Fruit fly (Drosophila melanogaster) whole organism, prepupa: Measurements from ENCODE around the gene spz3.

Source experiments
- Blimp-1 ChIP-seq: fragments of 200-800 bp; sonication (Bioruptor generic); optimal IDR thresholded peaks from 3 replicates; lab custom pipeline; 2017; ENCODE audit warnings: missing biosample characterization, missing genetic modification characterization, mild to moderate bottlenecking, moderate library complexity, missing genetic modification reagents
- CG10631 ChIP-seq: fragments of 200-800 bp; sonication (Bioruptor generic); optimal IDR thresholded peaks from 2 replicates; lab custom pipeline; 2016; ENCODE audit warnings: missing biosample characterization, missing genetic modification characterization
- CG10669 ChIP-seq: fragments of 200-800 bp; sonication (Bioruptor generic); optimal IDR thresholded peaks from 3 replicates; lab custom pipeline; 2018; ENCODE audit warnings: missing biosample characterization, mild to moderate bottlenecking, missing genetic modification characterization, moderate library complexity
- CG11762 ChIP-seq: fragments of 200-800 bp; sonication (Bioruptor generic); optimal IDR thresholded peaks from 3 replicates; lab custom pipeline; 2016; ENCODE audit warnings: missing biosample characterization, missing genetic modification characterization; ENCODE audit not compliant: insufficient read depth
- CG15336 ChIP-seq: fragments of 200-800 bp; sonication (Bioruptor generic); IDR thresholded peaks from 2 replicates; pipeline ENCODE4 v1.3.6; 2022; ENCODE audit warnings: missing biosample characterization, missing genetic modification characterization
- CG1621 ChIP-seq: fragments of 200-800 bp; sonication (Bioruptor generic); optimal IDR thresholded peaks from 3 replicates; lab custom pipeline; 2018; ENCODE audit warnings: missing biosample characterization, mild to moderate bottlenecking, missing genetic modification characterization
- CG16779 ChIP-seq: fragments of 200-800 bp; sonication (Bioruptor generic); optimal IDR thresholded peaks from 3 replicates; lab custom pipeline; 2017; ENCODE audit warnings: missing biosample characterization, mild to moderate bottlenecking, missing genetic modification characterization
- CG31627 ChIP-seq: fragments of 200-800 bp; sonication (Bioruptor generic); optimal IDR thresholded peaks from 3 replicates; lab custom pipeline; 2016; ENCODE audit warnings: missing biosample characterization, missing genetic modification characterization
- CG32006 ChIP-seq: fragments of 200-800 bp; sonication (Bioruptor generic); optimal IDR thresholded peaks from 3 replicates; lab custom pipeline; 2017; ENCODE audit warnings: missing biosample characterization, mild to moderate bottlenecking, missing genetic modification characterization
- CG34406 ChIP-seq: fragments of 200-800 bp; sonication (Bioruptor generic); optimal IDR thresholded peaks from 3 replicates; lab custom pipeline; 2016; ENCODE audit warnings: missing biosample characterization, missing genetic modification characterization
- CG3919 ChIP-seq: fragments of 200-800 bp; sonication (Bioruptor generic); optimal IDR thresholded peaks from 3 replicates; lab custom pipeline; 2016; ENCODE audit warnings: missing biosample characterization, missing genetic modification characterization
- CG6163 ChIP-seq: fragments of 200-800 bp; sonication (Bioruptor generic); IDR thresholded peaks from 3 replicates; pipeline ENCODE4 v1.3.6; 2022; ENCODE audit warnings: missing biosample characterization, missing genetic modification characterization
- CG6276 ChIP-seq: fragments of 200-800 bp; sonication (Bioruptor generic); optimal IDR thresholded peaks from 2 replicates; lab custom pipeline; 2017; ENCODE audit warnings: missing biosample characterization, mild to moderate bottlenecking, missing genetic modification characterization
- CG6792 ChIP-seq: fragments of 200-800 bp; sonication (Bioruptor generic); optimal IDR thresholded peaks from 3 replicates; lab custom pipeline; 2016; ENCODE audit warnings: missing biosample characterization, missing genetic modification characterization
- CG6808 ChIP-seq: fragments of 200-800 bp; sonication (Bioruptor generic); optimal IDR thresholded peaks from 3 replicates; lab custom pipeline; 2017; ENCODE audit warnings: missing biosample characterization, missing genetic modification characterization, mild to moderate bottlenecking, moderate library complexity, missing genetic modification reagents
- CG6854 ChIP-seq: fragments of 200-800 bp; sonication (Bioruptor generic); optimal IDR thresholded peaks from 2 replicates; lab custom pipeline; 2017; ENCODE audit warnings: missing biosample characterization, mild to moderate bottlenecking, missing genetic modification characterization
- CG8119 ChIP-seq: fragments of 200-800 bp; sonication (Bioruptor generic); IDR thresholded peaks from 3 replicates; pipeline ENCODE4 v1.3.6; 2022; ENCODE audit warnings: missing biosample characterization, missing genetic modification characterization
- CG8319 ChIP-seq: fragments of 200-800 bp; sonication (Bioruptor generic); optimal IDR thresholded peaks from 3 replicates; lab custom pipeline; 2016; ENCODE audit warnings: missing biosample characterization, missing genetic modification characterization
- CG9139 ChIP-seq: fragments of 200-800 bp; sonication (Bioruptor generic); optimal IDR thresholded peaks from 3 replicates; lab custom pipeline; 2017; ENCODE audit warnings: missing biosample characterization, mild to moderate bottlenecking, missing genetic modification characterization
- Eip75B ChIP-seq: fragments of 200-800 bp; sonication (Bioruptor generic); optimal IDR thresholded peaks from 3 replicates; lab custom pipeline; 2016; ENCODE audit warnings: missing biosample characterization, missing genetic modification characterization
- Eip78C ChIP-seq: fragments of 200-800 bp; sonication (Bioruptor generic); peaks from one replicate; lab custom pipeline; 2016; ENCODE audit warnings: missing biosample characterization, missing genetic modification characterization
- Eip93F ChIP-seq: fragments of 200-800 bp; sonication (Bioruptor generic); optimal IDR thresholded peaks from 2 replicates; lab custom pipeline; 2016; ENCODE audit warnings: missing biosample characterization, mild to moderate bottlenecking, missing genetic modification characterization
- Ets21C ChIP-seq: fragments of 200-800 bp; sonication (Bioruptor generic); optimal IDR thresholded peaks from 3 replicates; lab custom pipeline; 2016; ENCODE audit warnings: missing biosample characterization, missing genetic modification characterization
- Gug ChIP-seq: fragments of 200-800 bp; sonication (Bioruptor generic); IDR thresholded peaks from 2 replicates; pipeline ENCODE4 v1.3.6; 2022; ENCODE audit warnings: missing biosample characterization, missing genetic modification characterization
- Hr39 ChIP-seq: fragments of 200-800 bp; sonication (Bioruptor generic); optimal IDR thresholded peaks from 2 replicates; lab custom pipeline; 2016; ENCODE audit warnings: missing biosample characterization, missing genetic modification characterization
- Hr4 ChIP-seq: fragments of 200-800 bp; sonication (Bioruptor generic); optimal IDR thresholded peaks from 3 replicates; lab custom pipeline; 2016; ENCODE audit warnings: missing biosample characterization, missing genetic modification characterization
- Lpt ChIP-seq: fragments of 200-800 bp; sonication (Bioruptor generic); optimal IDR thresholded peaks from 3 replicates; lab custom pipeline; 2016; ENCODE audit warnings: missing biosample characterization, missing genetic modification characterization
- Met ChIP-seq: fragments of 200-800 bp; sonication (Bioruptor generic); optimal IDR thresholded peaks from 3 replicates; lab custom pipeline; 2016; ENCODE audit warnings: missing biosample characterization, missing genetic modification characterization
- OdsH ChIP-seq: fragments of 200-800 bp; sonication (Bioruptor generic); optimal IDR thresholded peaks from 3 replicates; lab custom pipeline; 2016; ENCODE audit warnings: missing biosample characterization, missing genetic modification characterization
- Sox14 ChIP-seq: fragments of 200-800 bp; sonication (Bioruptor generic); optimal IDR thresholded peaks from 3 replicates; lab custom pipeline; 2016; ENCODE audit warnings: missing biosample characterization, missing genetic modification characterization
- Sox15 ChIP-seq: fragments of 200-800 bp; sonication (Bioruptor generic); optimal IDR thresholded peaks from 3 replicates; lab custom pipeline; 2016; ENCODE audit warnings: missing biosample characterization, missing genetic modification characterization
- achi ChIP-seq: fragments of 200-800 bp; sonication (Bioruptor generic); optimal IDR thresholded peaks from 3 replicates; lab custom pipeline; 2016; ENCODE audit warnings: missing biosample characterization, missing genetic modification characterization
- acj6 ChIP-seq: fragments of 200-800 bp; sonication (Bioruptor generic); optimal IDR thresholded peaks from 3 replicates; lab custom pipeline; 2016; ENCODE audit warnings: missing biosample characterization, missing genetic modification characterization
- cyc ChIP-seq: fragments of 200-800 bp; sonication (Bioruptor generic); optimal IDR thresholded peaks from 3 replicates; lab custom pipeline; 2016; ENCODE audit warnings: missing biosample characterization, missing genetic modification characterization
- dac ChIP-seq: fragments of 200-800 bp; sonication (Bioruptor generic); optimal IDR thresholded peaks from 2 replicates; lab custom pipeline; 2017; ENCODE audit warnings: missing biosample characterization, mild to moderate bottlenecking, missing genetic modification characterization
- dsx ChIP-seq: fragments of 200-800 bp; optimal IDR thresholded peaks from 3 replicates; lab custom pipeline; 2019; ENCODE audit warnings: missing biosample characterization, mild to moderate bottlenecking, missing genetic modification characterization, moderate library complexity; ENCODE audit not compliant: poor library complexity, severe bottlenecking
- eg ChIP-seq: fragments of 200-800 bp; sonication (Bioruptor generic); IDR thresholded peaks from 3 replicates; pipeline ENCODE4 v1.3.6; 2022; ENCODE audit warnings: missing biosample characterization, missing genetic modification characterization
- esn ChIP-seq: fragments of 200-800 bp; sonication (Bioruptor generic); optimal IDR thresholded peaks from 2 replicates; lab custom pipeline; 2016; ENCODE audit warnings: missing biosample characterization, mild to moderate bottlenecking, missing genetic modification characterization, moderate library complexity
- fd59A ChIP-seq: fragments of 200-800 bp; sonication (Bioruptor generic); optimal IDR thresholded peaks from 2 replicates; lab custom pipeline; 2017; ENCODE audit warnings: missing biosample characterization, mild to moderate bottlenecking, missing genetic modification characterization, missing genetic modification reagents
- fkh ChIP-seq: fragments of 200-800 bp; sonication (Bioruptor generic); optimal IDR thresholded peaks from 3 replicates; lab custom pipeline; 2017; ENCODE audit warnings: missing biosample characterization, mild to moderate bottlenecking, missing genetic modification characterization, moderate library complexity
- net ChIP-seq: fragments of 200-800 bp; sonication (Bioruptor generic); optimal IDR thresholded peaks from 3 replicates; lab custom pipeline; 2016; ENCODE audit warnings: missing biosample characterization, missing genetic modification characterization
- pdm3 ChIP-seq: fragments of 200-800 bp; sonication (Bioruptor generic); optimal IDR thresholded peaks from 3 replicates; lab custom pipeline; 2016; ENCODE audit warnings: missing biosample characterization, missing genetic modification characterization
- salr ChIP-seq, 2 experiments: fragments of 200-800 bp; sonication (Bioruptor generic); optimal IDR thresholded peaks; 3 replicates each; lab custom pipeline; 2016 to 2018; ENCODE audit warnings: missing biosample characterization in 2 of 2, missing genetic modification characterization in 2 of 2, mild to moderate bottlenecking in 1 of 2
- spab ChIP-seq: fragments of 200-800 bp; sonication (Bioruptor generic); optimal IDR thresholded peaks from 2 replicates; lab custom pipeline; 2017; ENCODE audit warnings: missing biosample characterization, mild to moderate bottlenecking, missing genetic modification characterization, missing genetic modification reagents
- svp ChIP-seq: fragments of 200-800 bp; sonication (Bioruptor generic); peaks from one replicate; lab custom pipeline; 2016; ENCODE audit warnings: missing biosample characterization, missing genetic modification characterization
- topi ChIP-seq: fragments of 200-800 bp; sonication (Bioruptor generic); optimal IDR thresholded peaks from 3 replicates; lab custom pipeline; 2016; ENCODE audit warnings: missing biosample characterization, missing genetic modification characterization
- vri ChIP-seq: fragments of 200-800 bp; sonication (Bioruptor generic); optimal IDR thresholded peaks from 3 replicates; lab custom pipeline; 2016; ENCODE audit warnings: missing biosample characterization, mild to moderate bottlenecking, missing genetic modification characterization

The spz3 gene

dm6 chr2L:7855108-7855507, 24.2 kb downstream of the spz3 start, which contains the start of gene CG14535:
Gene CG14535, minus strand, starts transcription at chr2L:7855475.
- no peak for TF ChIP-seq CG10669 (GFP tag; lab: Kevin White, UChicago)
- peak; percentile 39 for TF ChIP-seq CG6276 (GFP tag; lab: Kevin White, UChicago)
- no peak for TF ChIP-seq topi (GFP tag; lab: Kevin White, UChicago)
- TF ChIP-seq CG8119: no peak; the same call in 2 of the 3 replicates
- no peak for TF ChIP-seq cyc
- no peak for TF ChIP-seq net
- no peak for TF ChIP-seq Gug (GFP tag; lab: Robert Waterston, UW)
- TF ChIP-seq CG3919: no peak
- no peak for TF ChIP-seq CG6792
- no peak for TF ChIP-seq CG11762 (GFP tag; lab: Kevin White, UChicago)
- TF ChIP-seq OdsH (GFP tag; lab: Kevin White, UChicago): no peak
- TF ChIP-seq CG16779 (tag; lab: Kevin White, UChicago): no peak
- TF ChIP-seq dsx (GFP tag; lab: Kevin White, UChicago): no peak
- TF ChIP-seq CG10631 (GFP tag; lab: Kevin White, UChicago): no peak
- no peak for TF ChIP-seq vri (GFP tag; lab: Kevin White, UChicago)
- no peak for TF ChIP-seq achi (GFP tag; lab: Kevin White, UChicago)
- no peak for TF ChIP-seq Lpt (GFP tag; lab: Kevin White, UChicago)
- no peak for TF ChIP-seq Ets21C
- TF ChIP-seq Hr4 (GFP tag; lab: Kevin White, UChicago): no peak
- TF ChIP-seq eg (GFP tag; lab: Robert Waterston, UW): 0 out of 3 replicates have a peak, but pooled peaks have one; percentile 30
- no peak for TF ChIP-seq CG8319 (GFP tag; lab: Kevin White, UChicago)
- TF ChIP-seq Blimp-1 (GFP tag; lab: Kevin White, UChicago): no peak
- TF ChIP-seq Hr39: no peak
- TF ChIP-seq CG15336: peak; percentile 56; the same call in 1 of the 2 replicates
- TF ChIP-seq Sox14 (GFP tag; lab: Kevin White, UChicago): no peak
- no peak for TF ChIP-seq spab (GFP tag; lab: Kevin White, UChicago)
- TF ChIP-seq acj6 (GFP tag; lab: Kevin White, UChicago): no peak
- TF ChIP-seq Eip78C (GFP tag; lab: Kevin White, UChicago): peak; percentile 11

- TF ChIP-seq CG6792: no peak
- TF ChIP-seq esn (GFP tag; lab: Kevin White, UChicago): no peak
- no peak for TF ChIP-seq eg (GFP tag; lab: Robert Waterston, UW)
- 0 out of 3 replicates have a peak, but pooled peaks have one; percentile 31 for TF ChIP-seq CG6163 (GFP tag; lab: Robert Waterston, UW)
- no peak for TF ChIP-seq CG31627 (GFP tag; lab: Kevin White, UChicago)
- no peak for TF ChIP-seq vri (GFP tag; lab: Kevin White, UChicago)
- no peak for TF ChIP-seq CG9139 (GFP tag; lab: Kevin White, UChicago)
- TF ChIP-seq Lpt (GFP tag; lab: Kevin White, UChicago): no peak
- TF ChIP-seq CG3919: no peak
- TF ChIP-seq CG34406 (GFP tag; lab: Kevin White, UChicago): no peak
- TF ChIP-seq CG1621: no peak
- no peak for TF ChIP-seq CG6808 (GFP tag; lab: Kevin White, UChicago)
- no peak for TF ChIP-seq pdm3 (GFP tag; lab: Kevin White, UChicago)
- TF ChIP-seq CG6276 (GFP tag; lab: Kevin White, UChicago): no peak
- no peak for TF ChIP-seq Eip75B (GFP tag; lab: Kevin White, UChicago)
- TF ChIP-seq fd59A: no peak
- TF ChIP-seq salr (GFP tag; optimal IDR thresholded peaks at IDR 0.05; lab: Kevin White, UChicago): no peak
- TF ChIP-seq Ets21C: no peak
- TF ChIP-seq achi (GFP tag; lab: Kevin White, UChicago): no peak
- TF ChIP-seq Eip93F: no peak
- TF ChIP-seq CG6854: no peak
- TF ChIP-seq Met (GFP tag; lab: Kevin White, UChicago): no peak
- no peak for TF ChIP-seq CG16779 (tag; lab: Kevin White, UChicago)
- 0 out of 3 replicates have a peak, but pooled peaks have one; percentile 28 for TF ChIP-seq CG8119
- TF ChIP-seq OdsH (GFP tag; lab: Kevin White, UChicago): no peak
- no peak for TF ChIP-seq fkh (GFP tag; lab: Kevin White, UChicago)
- no peak for TF ChIP-seq Sox14 (GFP tag; lab: Kevin White, UChicago)
- peak; percentile 38 for TF ChIP-seq svp (GFP tag; lab: Kevin White, UChicago)
- no peak for TF ChIP-seq Sox15 (GFP tag; lab: Kevin White, UChicago)
- TF ChIP-seq Hr39: no peak
- no peak for TF ChIP-seq Blimp-1 (GFP tag; lab: Kevin White, UChicago)
- TF ChIP-seq cyc: no peak
- no peak for TF ChIP-seq acj6 (GFP tag; lab: Kevin White, UChicago)
- peak; percentile 1 for TF ChIP-seq CG10631 (GFP tag; lab: Kevin White, UChicago)
- TF ChIP-seq CG32006 (GFP tag; lab: Kevin White, UChicago): peak; percentile 19
- TF ChIP-seq dac (GFP tag; lab: Kevin White, UChicago): no peak
- no peak for TF ChIP-seq CG10669 (GFP tag; lab: Kevin White, UChicago)
- no peak for TF ChIP-seq net
These were observed 27.7 kb downstream of the spz3 start for dm6 chr2L:7851609-7852008.
